Worm (Caenorhabditis elegans) whole organism, L4/young adult: ENCODE measurements around the gene C50F4.16.

ENCODE experiments used
- W03F9.2 ChIP-seq: fragments of 150-350 bp; optimal IDR thresholded peaks from 2 replicates; lab custom pipeline; 2014; ENCODE audit warnings: missing biosample characterization, missing genetic modification characterization
- dao-5 ChIP-seq: sonication (generic microtip); optimal IDR thresholded peaks from 2 replicates; lab custom pipeline; 2016; ENCODE audit warnings: missing genotype, missing genetic modification characterization, moderate library complexity, missing compliant biosample characterization
- him-1 ChIP-seq: sonication (generic microtip); optimal IDR thresholded peaks from 2 replicates; lab custom pipeline; 2016; ENCODE audit warnings: missing genotype, missing genetic modification reagents, missing genetic modification characterization, missing compliant biosample characterization

Gene C50F4.16

DNA sequence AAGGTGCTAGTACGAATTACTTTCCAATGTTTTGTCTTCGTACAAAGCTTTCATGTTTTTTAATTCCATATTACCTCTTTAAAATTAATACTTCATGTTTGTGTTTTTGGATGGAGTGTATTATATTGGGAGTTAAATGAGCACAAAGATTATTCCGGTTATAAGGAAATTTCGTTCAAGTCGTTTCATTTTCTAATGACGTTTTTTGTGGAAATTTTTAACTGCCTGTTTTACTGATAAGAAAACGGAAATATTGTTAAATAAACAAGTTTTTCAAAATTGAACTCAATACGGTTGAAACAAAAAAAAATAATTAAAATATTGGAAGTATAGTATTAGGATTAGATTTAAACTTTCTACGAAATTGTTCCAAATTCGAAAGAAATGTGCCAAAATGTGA lies 14.1 kb downstream of the C50F4.16 start:
- no peak for TF ChIP-seq him-1 (tag; lab: Kevin White, UChicago)
- no peak for TF ChIP-seq dao-5 (tag; lab: Kevin White, UChicago)
- no peak for TF ChIP-seq W03F9.2

DNA sequence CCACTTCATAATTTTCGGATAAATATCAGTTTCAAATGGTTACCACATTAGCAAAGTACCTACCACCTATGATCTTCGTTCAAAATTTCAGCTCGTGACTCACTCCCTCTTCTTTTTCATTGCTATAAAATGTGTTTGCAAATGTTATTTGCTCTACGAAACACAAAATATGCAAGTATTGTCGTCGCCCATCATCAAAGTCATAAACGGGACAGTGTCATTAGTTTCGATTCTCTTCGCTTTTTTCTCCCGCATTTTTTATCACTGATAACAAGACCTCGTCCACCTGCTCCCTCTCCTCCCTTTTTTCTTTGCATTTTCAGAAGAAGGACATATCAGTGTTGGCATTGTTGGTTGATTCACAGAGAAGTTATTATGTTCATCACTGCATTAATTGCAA lies 14.9 kb downstream of the C50F4.16 start, which contains the start of gene C50F4.1:
Gene C50F4.1, plus strand, starts transcription at position 324 of the 400 bp plus-strand sequence.
- TF ChIP-seq dao-5 (tag; lab: Kevin White, UChicago) (no peak), him-1 (tag; lab: Kevin White, UChicago) (no peak), W03F9.2 (no peak)

- TF ChIP-seq W03F9.2 (no peak), dao-5 (tag; lab: Kevin White, UChicago) (no peak), him-1 (tag; lab: Kevin White, UChicago) (no peak)
Observed at ce11 chrV:9524099-9524498, 17.3 kb downstream of the C50F4.16 start, which contains the start of gene C50F4.9. Gene C50F4.9, minus strand, starts transcription at chrV:9524199.

DNA sequence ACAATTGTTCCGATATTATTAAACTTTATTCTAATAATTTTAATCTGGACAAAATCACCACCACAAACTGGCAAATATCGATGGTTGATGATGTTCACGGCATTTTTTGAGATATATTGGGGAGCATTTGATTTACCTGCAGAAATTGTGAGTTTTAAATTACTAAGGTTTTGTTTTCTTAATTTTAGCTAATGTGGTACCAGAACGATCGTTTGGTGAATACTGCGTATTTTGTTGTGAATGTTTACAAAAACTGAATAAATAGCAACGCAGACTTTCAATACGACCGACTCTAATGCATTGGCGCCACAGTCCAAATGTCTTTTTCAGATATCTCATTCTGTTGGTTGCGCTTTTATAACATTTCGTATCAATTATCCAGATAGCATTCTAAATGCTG lies 19.7 kb downstream of the C50F4.16 start:
- no peak for TF ChIP-seq W03F9.2
- TF ChIP-seq dao-5 (tag; lab: Kevin White, UChicago) = no peak
- no peak for TF ChIP-seq him-1 (tag; lab: Kevin White, UChicago)

ce11 chrV:9518832-9519231 lies 22.6 kb downstream of the C50F4.16 start, which contains the start of gene C50F4.8:
Gene C50F4.8, minus strand, starts transcription at chrV:9518859.
- TF ChIP-seq W03F9.2 (no peak), dao-5 (tag; lab: Kevin White, UChicago) (no peak), him-1 (tag; lab: Kevin White, UChicago) (no peak)

- TF ChIP-seq him-1 (tag; lab: Kevin White, UChicago) = no peak
- no peak for TF ChIP-seq W03F9.2
Observed at ce11 chrV:9516280-9516679, 25.1 kb downstream of the C50F4.16 start.

DNA sequence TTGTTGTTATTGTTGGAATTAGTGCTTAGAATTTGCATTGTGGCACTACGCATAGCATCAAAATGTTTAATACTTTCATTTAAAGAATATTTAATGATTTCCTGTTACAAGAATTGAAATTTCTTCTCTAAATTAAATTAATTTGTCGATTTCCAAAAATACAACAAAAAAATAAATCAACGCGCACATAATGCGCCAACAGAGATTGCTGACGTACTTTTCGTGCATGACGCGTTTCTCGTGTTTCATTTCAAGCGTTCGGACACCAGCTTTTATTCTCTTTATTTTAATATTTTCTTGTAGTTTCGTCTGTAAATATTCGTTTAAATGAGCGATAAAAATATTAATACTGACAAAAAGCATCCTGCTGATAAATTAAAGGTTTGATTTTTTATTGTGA lies 27.8 kb downstream of the C50F4.16 start, which contains the start of gene eif-2Bdelta:
Gene eif-2Bdelta, plus strand, starts transcription at position 235 of the 400 bp plus-strand sequence.
- TF ChIP-seq him-1 (tag; lab: Kevin White, UChicago) = no peak
- peak; percentile 34 for TF ChIP-seq W03F9.2

- TF ChIP-seq W03F9.2 (no peak), dao-5 (tag; lab: Kevin White, UChicago) (no peak), him-1 (tag; lab: Kevin White, UChicago) (no peak)
Observed at ce11 chrV:9509597-9509996, 31.8 kb downstream of the C50F4.16 start.

DNA sequence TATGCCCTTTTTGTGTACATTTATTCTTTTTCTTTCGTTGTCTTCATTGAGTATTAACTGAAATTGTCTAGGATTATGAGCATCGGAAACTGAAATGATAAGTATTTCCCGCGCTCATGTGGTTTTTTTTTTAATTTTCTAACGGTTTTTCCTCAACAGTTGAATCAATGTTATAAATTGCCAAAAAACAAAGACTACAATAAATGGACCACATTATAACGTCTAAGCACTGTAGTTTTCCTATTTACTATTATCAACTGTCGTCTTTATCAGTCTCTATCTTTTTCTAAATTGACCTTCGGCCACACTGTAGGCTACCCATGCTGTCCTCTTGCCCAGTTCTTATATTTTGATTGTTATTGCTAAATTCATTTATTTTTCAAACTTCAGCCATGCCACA lies 33.7 kb downstream of the C50F4.16 start, which contains the start of gene acs-14:
Gene acs-14, plus strand, starts transcription at position 391 of the 400 bp plus-strand sequence.
- TF ChIP-seq dao-5 (tag; lab: Kevin White, UChicago) (no peak), W03F9.2 (no peak), him-1 (tag; lab: Kevin White, UChicago) (no peak)

ce11 chrV:9506931-9507330 lies 34.5 kb downstream of the C50F4.16 start:
- TF ChIP-seq him-1 (tag; lab: Kevin White, UChicago) (no peak), dao-5 (tag; lab: Kevin White, UChicago) (no peak), W03F9.2 (no peak)

DNA sequence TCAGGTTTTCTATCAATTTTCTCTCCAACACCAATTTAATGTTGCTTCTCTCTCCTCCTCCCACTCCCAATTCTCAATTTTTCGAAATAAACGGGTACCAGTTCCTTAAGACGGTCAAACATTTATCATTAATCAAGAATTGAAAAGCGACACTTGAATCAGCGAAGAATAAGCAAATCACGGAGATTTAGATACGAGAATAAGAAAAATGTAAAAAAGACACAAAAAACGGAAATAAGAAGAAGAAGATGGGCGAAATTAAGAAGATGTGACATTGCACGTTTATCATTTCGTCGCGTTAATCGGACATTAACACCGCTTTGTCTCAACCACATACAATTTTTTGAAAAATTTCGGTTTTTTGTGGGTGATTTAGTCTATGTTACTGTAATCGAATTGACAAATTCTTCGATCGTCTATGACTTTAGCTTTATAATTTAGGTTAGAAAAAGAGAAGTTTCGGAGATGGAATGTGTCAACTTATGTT lies 36.9 kb downstream of the C50F4.16 start, which contains the start of gene haao-1:
Gene haao-1, plus strand, starts transcription at position 437 of the 487 bp plus-strand sequence.
- no peak for TF ChIP-seq W03F9.2
- no peak for TF ChIP-seq dao-5 (tag; lab: Kevin White, UChicago)
- TF ChIP-seq him-1 (tag; lab: Kevin White, UChicago) = no peak

DNA sequence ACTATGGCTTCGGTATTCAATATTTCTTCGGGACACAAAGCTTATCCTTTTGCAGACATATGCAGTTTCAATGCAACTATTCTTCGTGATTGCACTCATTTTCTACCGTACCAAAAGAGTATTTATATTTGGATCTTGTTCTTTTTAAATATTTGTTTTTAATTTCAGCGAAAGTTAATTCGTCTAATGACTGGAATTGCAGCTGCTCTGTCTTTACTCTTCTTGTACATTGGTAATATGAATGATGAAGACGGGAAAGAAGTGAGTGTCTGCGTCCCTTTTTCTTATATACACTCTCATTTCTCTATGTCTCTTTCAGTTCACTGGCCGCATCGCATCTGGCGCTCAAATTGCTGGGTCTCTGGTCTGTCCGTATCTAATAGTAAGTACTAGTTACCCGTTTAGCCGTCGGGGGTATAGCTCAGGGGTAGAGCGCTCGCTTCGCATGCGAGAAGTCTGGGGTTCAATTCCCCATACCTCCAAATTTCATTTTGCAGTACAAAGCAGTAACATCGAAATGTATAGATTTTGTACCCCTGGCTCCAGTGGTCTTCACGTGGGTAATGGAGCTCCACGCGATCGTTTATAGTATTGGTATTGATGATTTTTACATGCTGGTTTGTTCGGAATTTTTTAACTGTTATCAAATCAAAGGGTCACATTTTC lies 38.1 kb downstream of the C50F4.16 start:
- TF ChIP-seq him-1 (tag; lab: Kevin White, UChicago) = peak; percentile 47
- peak; percentile 14 for TF ChIP-seq W03F9.2
- peak; percentile 55 for TF ChIP-seq dao-5 (tag; lab: Kevin White, UChicago)

DNA sequence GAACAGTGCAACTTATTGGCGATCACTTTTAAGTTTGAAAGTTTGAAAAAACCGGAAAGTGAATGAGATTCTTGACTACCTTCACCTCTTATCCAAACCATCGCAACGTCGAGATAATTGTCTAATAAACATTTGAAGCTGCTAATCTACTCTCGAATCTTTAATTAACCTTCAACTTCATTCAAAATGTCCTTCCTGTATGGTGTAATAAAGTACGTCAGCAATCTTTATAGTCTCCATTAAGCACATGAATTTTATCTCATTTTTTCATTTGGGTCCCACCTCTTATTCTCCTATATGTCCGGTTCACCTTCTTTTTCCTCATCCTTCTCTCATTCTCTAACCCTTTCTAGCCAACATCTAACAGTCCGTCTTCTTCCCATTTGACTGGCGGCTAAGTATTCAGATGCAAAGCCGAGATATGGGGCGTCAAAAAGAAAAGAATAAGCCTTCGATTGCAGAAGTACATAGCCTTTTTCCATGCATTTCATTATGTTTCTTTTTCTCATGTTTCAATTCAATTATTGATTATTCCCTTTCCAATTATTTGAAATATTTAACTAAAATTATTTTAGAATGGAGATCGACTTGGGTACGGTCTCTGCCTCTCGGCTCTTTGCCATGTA lies 40.5 kb downstream of the C50F4.16 start, which contains the start of gene swt-5:
Gene swt-5, plus strand, starts transcription at position 576 of the 626 bp plus-strand sequence.
- TF ChIP-seq dao-5 (tag; lab: Kevin White, UChicago) = no peak
- TF ChIP-seq him-1 (tag; lab: Kevin White, UChicago) = no peak
- no peak for TF ChIP-seq W03F9.2

DNA sequence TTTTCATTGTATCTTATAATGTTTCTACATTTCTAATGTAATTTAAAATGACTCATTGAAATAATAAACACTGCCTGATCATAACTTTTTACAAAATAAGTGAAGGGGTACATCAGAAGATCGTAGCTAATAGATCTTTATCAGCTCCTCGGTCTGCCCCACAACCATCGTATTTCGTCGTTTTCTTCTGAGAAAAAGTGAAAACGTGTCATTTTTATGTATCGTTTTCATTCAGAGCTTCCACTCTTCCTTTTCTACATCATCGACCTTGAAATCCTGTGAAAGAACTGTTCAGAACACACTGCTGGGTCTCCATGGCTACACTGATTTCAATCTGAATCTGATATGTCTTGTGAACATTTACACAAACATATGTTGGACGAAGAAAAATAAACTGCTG lies 42.1 kb downstream of the C50F4.16 start:
- TF ChIP-seq W03F9.2 = no peak
- TF ChIP-seq him-1 (tag; lab: Kevin White, UChicago) = no peak
- TF ChIP-seq dao-5 (tag; lab: Kevin White, UChicago) = no peak
